Worm (Caenorhabditis elegans) whole organism, early embryonic: ENCODE data around the gene unc-98.

Experiments
- B0310.2 ChIP-seq: sonication (generic microtip); optimal IDR thresholded peaks from 2 replicates; lab custom pipeline; 2016; ENCODE audit warnings: mild to moderate bottlenecking, missing genetic modification characterization, missing compliant biosample characterization
- F13C5.2 ChIP-seq: sonication (generic microtip); optimal IDR thresholded peaks from 2 replicates; lab custom pipeline; 2017; ENCODE audit warnings: mild to moderate bottlenecking, missing genetic modification characterization, inconsistent platforms, missing compliant biosample characterization
- aly-1 ChIP-seq: sonication (generic microtip); optimal IDR thresholded peaks from 2 replicates; lab custom pipeline; 2016; ENCODE audit warnings: missing genetic modification characterization, missing compliant biosample characterization
- ama-1 ChIP-seq: fragments of 150-350 bp; optimal IDR thresholded peaks from 2 replicates; lab custom pipeline; 2014
- ceh-13 ChIP-seq: fragments of 200-800 bp; sonication (Bioruptor generic); optimal IDR thresholded peaks from 2 replicates; lab custom pipeline; 2018; ENCODE audit warnings: mild to moderate bottlenecking, missing genetic modification characterization, missing compliant biosample characterization
- ceh-36 ChIP-seq: sonication (generic microtip); optimal IDR thresholded peaks from 2 replicates; lab custom pipeline; 2016; ENCODE audit warnings: missing genetic modification characterization, inconsistent platforms, missing compliant biosample characterization
- ets-7 ChIP-seq: sonication (generic microtip); optimal IDR thresholded peaks from 2 replicates; lab custom pipeline; 2016; ENCODE audit warnings: missing genotype, missing genetic modification characterization, missing compliant biosample characterization
- flt-1 ChIP-seq: fragments of 200-800 bp; sonication (Bioruptor generic); IDR thresholded peaks from 2 replicates; pipeline ENCODE4 v1.3.6; 2022; ENCODE audit warnings: missing genetic modification characterization, missing compliant biosample characterization
- hmbx-1 ChIP-seq: sonication (generic microtip); optimal IDR thresholded peaks from 2 replicates; lab custom pipeline; 2016; ENCODE audit warnings: mild to moderate bottlenecking, missing genetic modification characterization, missing compliant biosample characterization
- hmg-4 ChIP-seq: fragments of 200-800 bp; sonication (Bioruptor generic); optimal IDR thresholded peaks from 2 replicates; lab custom pipeline; 2018; ENCODE audit warnings: mild to moderate bottlenecking, missing genetic modification characterization, missing compliant biosample characterization
- hnd-1 ChIP-seq: sonication (generic microtip); optimal IDR thresholded peaks from 2 replicates; lab custom pipeline; 2016; ENCODE audit warnings: missing genetic modification characterization, missing compliant biosample characterization
- pes-1 ChIP-seq: fragments of 200-800 bp; sonication (Bioruptor generic); IDR thresholded peaks from 2 replicates; pipeline ENCODE4 v1.3.6; 2022; ENCODE audit warnings: missing genetic modification reagents, missing genetic modification characterization, missing compliant biosample characterization
- scrt-1 ChIP-seq: fragments of 200-800 bp; sonication (Bioruptor generic); IDR thresholded peaks from 2 replicates; pipeline ENCODE4 v1.3.6; 2022; ENCODE audit warnings: missing genetic modification characterization, missing compliant biosample characterization
- sea-1 ChIP-seq: fragments of 200-800 bp; sonication (Bioruptor generic); conservative IDR thresholded peaks from 2 replicates; pipeline ENCODE4 v1.3.6; 2022; ENCODE audit warnings: missing genetic modification characterization, missing compliant biosample characterization
- tbx-11 ChIP-seq: fragments of 200-800 bp; sonication (Bioruptor generic); IDR thresholded peaks from 2 replicates; pipeline ENCODE4 v1.3.6; 2022; ENCODE audit warnings: missing genetic modification characterization, missing compliant biosample characterization
- tbx-37 ChIP-seq: fragments of 200-800 bp; sonication (Bioruptor generic); conservative IDR thresholded peaks from 2 replicates; pipeline ENCODE4 v1.3.6; 2022; ENCODE audit warnings: missing genetic modification reagents, missing genetic modification characterization, missing compliant biosample characterization
- tra-4 ChIP-seq: sonication (generic microtip); optimal IDR thresholded peaks from 2 replicates; lab custom pipeline; 2017; ENCODE audit warnings: missing genetic modification characterization, missing compliant biosample characterization

Gene unc-98

ce11 chrX:7586588-7586987, 13.2 kb upstream of the unc-98 start:
- TF ChIP-seq tra-4 (tag; lab: Kevin White, UChicago) (no peak), ets-7 (tag; lab: Kevin White, UChicago) (no peak), ama-1 (lab: Kevin White, UChicago) (no peak), ceh-13 (GFP tag; lab: Kevin White, UChicago) (no peak), aly-1 (tag; lab: Kevin White, UChicago) (no peak), hnd-1 (no peak), tbx-37 (GFP tag; lab: Robert Waterston, UW) (no peak), pes-1 (GFP tag; lab: Robert Waterston, UW) (no peak), flt-1 (no peak), tbx-11 (GFP tag; lab: Robert Waterston, UW) (no peak), F13C5.2 (tag; lab: Kevin White, UChicago) (no peak), sea-1 (GFP tag; lab: Robert Waterston, UW) (no peak), ceh-36 (no peak), B0310.2 (tag; lab: Kevin White, UChicago) (no peak), hmg-4 (GFP tag; lab: Kevin White, UChicago) (no peak), scrt-1 (GFP tag; lab: Robert Waterston, UW) (no peak), hmbx-1 (no peak)

ce11 chrX:7585610-7586259, 12.3 kb upstream of the unc-98 start, which contains the start of gene adt-2:
Gene adt-2, plus strand, starts transcription at chrX:7586209.
- TF ChIP-seq ets-7 (tag; lab: Kevin White, UChicago), result no peak
- TF ChIP-seq tbx-37 (GFP tag; lab: Robert Waterston, UW), result no peak
- no peak for TF ChIP-seq hmbx-1
- no peak for TF ChIP-seq ceh-13 (GFP tag; lab: Kevin White, UChicago)
- TF ChIP-seq B0310.2 (tag; lab: Kevin White, UChicago), result no peak
- no peak for TF ChIP-seq F13C5.2 (tag; lab: Kevin White, UChicago)
- TF ChIP-seq tbx-11 (GFP tag; lab: Robert Waterston, UW), result no peak
- TF ChIP-seq scrt-1 (GFP tag; lab: Robert Waterston, UW), result no peak
- no peak for TF ChIP-seq ama-1 (lab: Kevin White, UChicago)
- no peak for TF ChIP-seq flt-1
- TF ChIP-seq hnd-1, result no peak

- no peak for TF ChIP-seq F13C5.2 (tag; lab: Kevin White, UChicago)
- TF ChIP-seq hmg-4 (GFP tag; lab: Kevin White, UChicago), result no peak
- TF ChIP-seq aly-1 (tag; lab: Kevin White, UChicago), result no peak
- TF ChIP-seq pes-1 (GFP tag; lab: Robert Waterston, UW), result no peak
Observed at ce11 chrX:7583930-7584329, 10.5 kb upstream of the unc-98 start.

ce11 chrX:7582223-7582622, 8.8 kb upstream of the unc-98 start:
- TF ChIP-seq tbx-37 (GFP tag; lab: Robert Waterston, UW), result no peak
- no peak for TF ChIP-seq tbx-11 (GFP tag; lab: Robert Waterston, UW)
- no peak for TF ChIP-seq flt-1
- TF ChIP-seq F13C5.2 (tag; lab: Kevin White, UChicago), result no peak
- TF ChIP-seq sea-1 (GFP tag; lab: Robert Waterston, UW), result no peak
- TF ChIP-seq scrt-1 (GFP tag; lab: Robert Waterston, UW), result no peak
- no peak for TF ChIP-seq hmg-4 (GFP tag; lab: Kevin White, UChicago)
- no peak for TF ChIP-seq ets-7 (tag; lab: Kevin White, UChicago)
- TF ChIP-seq aly-1 (tag; lab: Kevin White, UChicago), result no peak
- TF ChIP-seq ceh-36, result no peak
- no peak for TF ChIP-seq ceh-13 (GFP tag; lab: Kevin White, UChicago)
- TF ChIP-seq hmbx-1, result no peak
- no peak for TF ChIP-seq tra-4 (tag; lab: Kevin White, UChicago)
- no peak for TF ChIP-seq pes-1 (GFP tag; lab: Robert Waterston, UW)
- no peak for TF ChIP-seq hnd-1
- TF ChIP-seq B0310.2 (tag; lab: Kevin White, UChicago), result no peak
- no peak for TF ChIP-seq ama-1 (lab: Kevin White, UChicago)

ce11 chrX:7578308-7578707, 4.9 kb upstream of the unc-98 start:
- TF ChIP-seq flt-1 (no peak), ama-1 (lab: Kevin White, UChicago) (no peak), scrt-1 (GFP tag; lab: Robert Waterston, UW) (no peak), ceh-36 (no peak)

DNA sequence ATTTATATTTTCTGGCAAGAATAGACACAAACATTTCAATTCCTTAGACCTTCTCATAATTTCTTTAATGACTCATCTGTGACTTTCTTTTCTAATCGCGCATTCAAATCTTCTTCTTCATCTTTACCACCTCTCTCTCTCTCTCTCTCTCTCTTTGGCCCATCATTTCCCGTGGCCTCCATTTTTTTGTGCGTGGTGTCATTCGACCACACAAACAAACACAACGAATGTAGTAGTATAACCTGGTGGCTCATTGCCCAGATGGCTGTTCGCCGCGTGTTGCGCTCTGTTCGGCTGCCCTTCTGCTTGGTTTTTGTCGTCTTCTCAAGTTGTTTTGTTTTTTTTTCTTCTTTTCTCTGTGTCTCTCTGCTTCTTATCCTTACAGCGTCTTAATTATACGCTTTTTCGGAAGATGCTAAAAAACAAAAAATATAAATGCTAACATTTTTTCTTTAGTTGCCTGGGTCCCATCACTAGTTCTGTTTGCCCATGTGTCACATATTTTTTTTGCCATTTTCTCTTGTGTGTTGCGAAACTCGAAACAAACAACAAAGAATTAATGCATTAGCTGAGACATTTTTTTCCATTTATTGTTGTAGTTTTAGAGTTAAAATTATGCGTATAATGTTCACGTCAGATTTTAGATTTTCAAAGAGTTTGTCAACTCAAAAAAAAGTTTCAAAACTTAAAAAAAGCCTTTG, 4.2 kb upstream of the unc-98 start:
- TF ChIP-seq ceh-13 (GFP tag; lab: Kevin White, UChicago) (no peak), hmbx-1 (no peak), ama-1 (lab: Kevin White, UChicago) (no peak), hnd-1 (no peak), hmg-4 (GFP tag; lab: Kevin White, UChicago) (peak; percentile 14), flt-1 (no peak), tbx-37 (GFP tag; lab: Robert Waterston, UW) (no peak), scrt-1 (GFP tag; lab: Robert Waterston, UW) (no peak)

DNA sequence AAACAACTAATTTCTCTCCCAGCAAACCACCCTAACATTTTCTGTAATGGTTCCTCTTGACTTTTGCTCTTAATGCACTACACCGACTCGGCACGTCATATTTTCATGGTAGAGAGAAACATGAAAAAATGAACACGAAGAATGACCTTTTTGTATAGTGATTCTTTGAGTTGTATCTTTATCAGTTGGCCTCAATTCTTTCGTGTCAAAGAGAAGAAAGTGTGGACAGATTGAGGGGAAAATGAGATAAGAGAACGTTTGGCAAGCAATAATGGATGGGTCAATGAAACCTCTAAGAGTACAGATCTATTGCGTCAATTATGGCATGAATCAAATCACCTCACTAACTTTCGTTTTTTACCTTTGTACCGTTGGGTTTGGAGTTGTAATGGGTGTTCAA, 2.5 kb upstream of the unc-98 start:
- no peak for TF ChIP-seq sea-1 (GFP tag; lab: Robert Waterston, UW)
- TF ChIP-seq tbx-11 (GFP tag; lab: Robert Waterston, UW), result no peak
- no peak for TF ChIP-seq F13C5.2 (tag; lab: Kevin White, UChicago)
- no peak for TF ChIP-seq scrt-1 (GFP tag; lab: Robert Waterston, UW)
- TF ChIP-seq flt-1, result no peak
- no peak for TF ChIP-seq hmg-4 (GFP tag; lab: Kevin White, UChicago)
- no peak for TF ChIP-seq ceh-36
- TF ChIP-seq ets-7 (tag; lab: Kevin White, UChicago), result no peak
- TF ChIP-seq aly-1 (tag; lab: Kevin White, UChicago), result no peak
- TF ChIP-seq tra-4 (tag; lab: Kevin White, UChicago), result no peak
- TF ChIP-seq ama-1 (lab: Kevin White, UChicago), result no peak
